Worm (Caenorhabditis elegans) whole organism, young adult: ENCODE results near the gene sul-1.

Experiments used
- F37B4.10 ChIP-seq: fragments of 200-800 bp; sonication (Bioruptor generic); IDR thresholded peaks from 2 replicates; pipeline ENCODE4 v1.3.6; 2022; ENCODE audit warnings: missing genetic modification characterization, missing compliant biosample characterization
- F39B2.1 ChIP-seq: fragments of 200-800 bp; sonication (Bioruptor generic); IDR thresholded peaks from 2 replicates; pipeline ENCODE4 v1.3.6; 2022; ENCODE audit warnings: missing genetic modification reagents, missing genetic modification characterization, missing compliant biosample characterization
- F49E8.2 ChIP-seq: sonication (generic microtip); optimal IDR thresholded peaks from 3 replicates; lab custom pipeline; 2017; ENCODE audit warnings: missing genetic modification characterization, mild to moderate bottlenecking, missing compliant biosample characterization, antibody characterized with exemption, moderate library complexity; ENCODE audit not compliant: insufficient read depth
- F57C9.4 ChIP-seq: sonication (generic microtip); optimal IDR thresholded peaks from 2 replicates; lab custom pipeline; 2017; ENCODE audit warnings: mild to moderate bottlenecking, missing genetic modification characterization, missing compliant biosample characterization
- K11D2.4 ChIP-seq: fragments of 200-800 bp; sonication (Bioruptor generic); IDR thresholded peaks from 2 replicates; pipeline ENCODE4 v1.3.6; 2022; ENCODE audit warnings: missing genetic modification reagents, missing genetic modification characterization, missing compliant biosample characterization
- T07F8.4 ChIP-seq: sonication (generic microtip); optimal IDR thresholded peaks from 2 replicates; lab custom pipeline; 2016; ENCODE audit warnings: mild to moderate bottlenecking, missing genetic modification characterization, moderate library complexity, missing compliant biosample characterization
- Y79H2A.3 ChIP-seq: fragments of 200-800 bp; sonication (Bioruptor generic); conservative IDR thresholded peaks from 2 replicates; pipeline ENCODE4 v1.3.6; 2022; ENCODE audit warnings: missing genetic modification reagents, missing genetic modification characterization, missing compliant biosample characterization
- Y95B8A.8 ChIP-seq: fragments of 200-800 bp; sonication (Bioruptor generic); IDR thresholded peaks from 2 replicates; pipeline ENCODE4 v1.3.6; 2022; ENCODE audit warnings: missing genetic modification reagents, missing genetic modification characterization, missing compliant biosample characterization
- cebp-1 ChIP-seq, 2 experiments: fragments of 200-800 bp in 1 of 2; sonication (Bioruptor generic) in 1 of 2; sonication (generic microtip) in 1 of 2; IDR thresholded peaks in 1 of 2; optimal IDR thresholded peaks in 1 of 2; 2 replicates each; pipeline versions ENCODE4 v1.3.6 to Lab custom; 2017 to 2022; ENCODE audit warnings: missing compliant biosample characterization in 2 of 2, missing genetic modification characterization in 2 of 2, mild to moderate bottlenecking in 1 of 2, missing genetic modification reagents in 1 of 2, moderate library complexity in 1 of 2
- dox-1 ChIP-seq: fragments of 200-800 bp; sonication (Bioruptor generic); IDR thresholded peaks from 2 replicates; pipeline ENCODE4 v1.3.6; 2022; ENCODE audit warnings: missing genetic modification reagents, missing genetic modification characterization, missing compliant biosample characterization
- dpff-1 ChIP-seq: sonication (generic microtip); optimal IDR thresholded peaks from 2 replicates; lab custom pipeline; 2017; ENCODE audit warnings: mild to moderate bottlenecking, missing genetic modification characterization, missing compliant biosample characterization
- dpl-1 ChIP-seq: fragments of 150-350 bp; optimal IDR thresholded peaks from 2 replicates; lab custom pipeline; 2014; ENCODE audit warnings: missing biosample characterization, missing genetic modification reagents, missing genetic modification characterization
- efl-1 ChIP-seq: fragments of 150-350 bp; optimal IDR thresholded peaks from 2 replicates; lab custom pipeline; 2014; ENCODE audit warnings: missing biosample characterization, missing genetic modification reagents, missing genetic modification characterization
- egl-18 ChIP-seq: fragments of 200-800 bp; sonication (Bioruptor generic); IDR thresholded peaks from 2 replicates; pipeline ENCODE4 v1.3.6; 2022; ENCODE audit warnings: missing genetic modification reagents, missing genetic modification characterization, missing compliant biosample characterization
- ets-4 ChIP-seq: fragments of 200-800 bp; sonication (Bioruptor generic); optimal IDR thresholded peaks from 2 replicates; lab custom pipeline; 2018; ENCODE audit warnings: mild to moderate bottlenecking, missing genetic modification characterization, missing compliant biosample characterization
- hlh-12 ChIP-seq: sonication (generic microtip); optimal IDR thresholded peaks from 2 replicates; lab custom pipeline; 2016; ENCODE audit warnings: missing genetic modification characterization, missing compliant biosample characterization
- hsf-1 ChIP-seq: fragments of 200-800 bp; sonication (Bioruptor generic); IDR thresholded peaks from 2 replicates; pipeline ENCODE4 v1.3.6; 2022; ENCODE audit warnings: missing genetic modification reagents, missing genetic modification characterization, missing compliant biosample characterization
- lag-1 ChIP-seq: fragments of 200-800 bp; sonication (Bioruptor generic); IDR thresholded peaks from 2 replicates; pipeline ENCODE4 v1.3.6; 2022; ENCODE audit warnings: missing genetic modification reagents, missing genetic modification characterization, missing compliant biosample characterization
- lin-26 ChIP-seq: fragments of 200-800 bp; sonication (Bioruptor generic); IDR thresholded peaks from 2 replicates; pipeline ENCODE4 v1.3.6; 2022; ENCODE audit warnings: missing genetic modification reagents, missing genetic modification characterization, missing compliant biosample characterization
- lin-40 ChIP-seq: sonication (generic microtip); optimal IDR thresholded peaks from 2 replicates; lab custom pipeline; 2016; ENCODE audit warnings: missing genetic modification characterization, mild to moderate bottlenecking, missing compliant biosample characterization, missing genotype, missing genetic modification reagents
- lir-1 ChIP-seq: fragments of 200-800 bp; sonication (Bioruptor generic); conservative IDR thresholded peaks from 2 replicates; pipeline ENCODE4 v1.3.6; 2022; ENCODE audit warnings: missing genetic modification reagents, missing genetic modification characterization, missing compliant biosample characterization
- lsl-1 ChIP-seq: fragments of 200-800 bp; sonication (Bioruptor generic); optimal IDR thresholded peaks from 2 replicates; lab custom pipeline; 2018; ENCODE audit warnings: mild to moderate bottlenecking, missing genetic modification characterization, moderate library complexity, missing compliant biosample characterization
- madf-10 ChIP-seq: sonication (generic microtip); optimal IDR thresholded peaks from 2 replicates; lab custom pipeline; 2016; ENCODE audit warnings: mild to moderate bottlenecking, missing genetic modification characterization, missing compliant biosample characterization
- madf-6 ChIP-seq: fragments of 200-800 bp; sonication (Bioruptor generic); IDR thresholded peaks from 2 replicates; pipeline ENCODE4 v1.3.6; 2022; ENCODE audit warnings: missing genetic modification reagents, missing genetic modification characterization, missing compliant biosample characterization
- madf-8 ChIP-seq: fragments of 200-800 bp; sonication (Bioruptor generic); conservative IDR thresholded peaks from 2 replicates; pipeline ENCODE4 v1.3.6; 2022; ENCODE audit warnings: missing genetic modification reagents, missing genetic modification characterization, missing compliant biosample characterization
- mxl-1 ChIP-seq: sonication (generic microtip); optimal IDR thresholded peaks from 2 replicates; lab custom pipeline; 2016; ENCODE audit warnings: missing genetic modification characterization, missing compliant biosample characterization
- nhr-80 ChIP-seq: sonication (generic microtip); optimal IDR thresholded peaks from 2 replicates; lab custom pipeline; 2016; ENCODE audit warnings: missing genetic modification characterization, missing compliant biosample characterization
- pbrm-1 ChIP-seq: fragments of 200-800 bp; sonication (Bioruptor generic); IDR thresholded peaks from 2 replicates; pipeline ENCODE4 v1.3.6; 2022; ENCODE audit warnings: missing genetic modification reagents, missing genetic modification characterization, missing compliant biosample characterization
- rec-8 ChIP-seq, 2 experiments: sonication (generic microtip); optimal IDR thresholded peaks; 2 replicates each; lab custom pipeline; 2016; ENCODE audit warnings: mild to moderate bottlenecking in 2 of 2, missing genetic modification characterization in 2 of 2, missing genetic modification reagents in 2 of 2, missing genotype in 2 of 2, missing biosample characterization in 1 of 2, missing compliant biosample characterization in 1 of 2, moderate library complexity in 1 of 2
- repo-1 ChIP-seq: sonication (generic microtip); optimal IDR thresholded peaks from 2 replicates; lab custom pipeline; 2017; ENCODE audit warnings: mild to moderate bottlenecking, missing genetic modification characterization, missing compliant biosample characterization
- rpc-1 ChIP-seq, 2 experiments: fragments of 150-350 bp in 1 of 2; sonication (generic microtip) in 1 of 2; optimal IDR thresholded peaks; 2 replicates each; lab custom pipeline; 2014 to 2018; ENCODE audit warnings: missing biosample characterization in 1 of 2, missing genetic modification characterization in 1 of 2, missing genetic modification reagents in 1 of 2, missing genotype in 1 of 2
- sea-2 ChIP-seq: fragments of 200-800 bp; sonication (Bioruptor generic); IDR thresholded peaks from 2 replicates; pipeline ENCODE4 v1.3.6; 2022; ENCODE audit warnings: missing genetic modification characterization, missing compliant biosample characterization
- tbx-9 ChIP-seq: sonication (generic microtip); optimal IDR thresholded peaks from 2 replicates; lab custom pipeline; 2016; ENCODE audit warnings: borderline replicate concordance, missing genetic modification characterization, inconsistent platforms, missing compliant biosample characterization
- unc-62 ChIP-seq: fragments of 150-350 bp; optimal IDR thresholded peaks from 2 replicates; lab custom pipeline; 2014; ENCODE audit warnings: missing biosample characterization, missing genetic modification reagents, missing genetic modification characterization
- ztf-18 ChIP-seq: sonication (generic microtip); optimal IDR thresholded peaks from 2 replicates; lab custom pipeline; 2016; ENCODE audit warnings: missing genotype, mild to moderate bottlenecking, missing genetic modification characterization, missing compliant biosample characterization

sul-1 gene

ce11 chrX:3244402-3244801 is 26.3 kb downstream of the sul-1 start:
- TF ChIP-seq nhr-80 (peak; percentile 18), madf-10 (tag; lab: Kevin White, UChicago) (no peak)

DNA sequence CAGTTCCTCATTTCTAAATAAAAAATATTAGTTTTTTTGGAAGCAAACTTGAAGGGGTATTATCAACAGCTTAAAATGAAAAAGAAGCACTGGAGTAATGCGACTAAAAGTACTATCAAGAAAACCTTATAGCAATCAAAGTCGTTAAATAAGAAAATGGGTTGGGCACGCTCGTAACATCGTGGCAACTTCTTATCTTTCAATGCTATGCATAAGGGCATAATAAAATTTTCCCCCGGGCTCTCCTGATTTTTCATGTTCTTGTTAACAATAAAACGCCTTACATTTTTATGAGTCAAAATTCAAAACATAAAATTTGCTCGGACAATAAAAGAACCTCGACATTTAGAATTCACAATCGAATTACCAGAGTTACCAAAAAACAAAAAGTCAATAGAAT is 27.1 kb downstream of the sul-1 start, which contains the start of gene irg-7:
TSS of gene irg-7 (minus strand) at position 23 of the 400 bp plus-strand sequence.
- no peak for TF ChIP-seq madf-6
- TF ChIP-seq nhr-80: peak; percentile 21

- TF ChIP-seq Y79H2A.3 (no peak), lag-1 (no peak), F49E8.2 (tag; lab: Kevin White, UChicago) (no peak), rpc-1 (optimal IDR thresholded peaks at IDR 0.05; lab: Kevin White, UChicago) (no peak), rpc-1 (tag; optimal IDR thresholded peaks at IDR 0.05; lab: Kevin White, UChicago) (no peak), dox-1 (GFP tag; lab: Robert Waterston, UW) (0 out of 2 replicates have a peak, but pooled peaks have one; percentile 27), F39B2.1 (no peak), lsl-1 (GFP tag; lab: Kevin White, UChicago) (no peak), madf-8 (GFP tag; lab: Robert Waterston, UW) (no peak), rec-8 (tag; optimal IDR thresholded peaks at IDR 0.05; lab: Kevin White, UChicago) (no peak), lin-40 (tag; lab: Kevin White, UChicago) (no peak), lir-1 (no peak), F37B4.10 (GFP tag; lab: Robert Waterston, UW) (no peak), efl-1 (GFP tag; lab: Kevin White, UChicago) (no peak), madf-10 (tag; lab: Kevin White, UChicago) (no peak), pbrm-1 (GFP tag; lab: Robert Waterston, UW) (no peak), nhr-80 (peak; percentile 96), ztf-18 (no peak), repo-1 (tag; lab: Kevin White, UChicago) (peak; percentile 78), cebp-1 (GFP tag; IDR thresholded peaks at IDR 0.05; lab: Robert Waterston, UW) (no peak), cebp-1 (tag; optimal IDR thresholded peaks at IDR 0.05; lab: Kevin White, UChicago) (no peak), egl-18 (GFP tag; lab: Robert Waterston, UW) (no peak), F57C9.4 (no peak), ets-4 (peak; percentile 54), dpl-1 (GFP tag; lab: Kevin White, UChicago) (no peak), lin-26 (GFP tag; lab: Robert Waterston, UW) (no peak), Y95B8A.8 (GFP tag; lab: Robert Waterston, UW) (no peak), mxl-1 (tag; lab: Kevin White, UChicago) (no peak), T07F8.4 (no peak), unc-62 (GFP tag; lab: Kevin White, UChicago) (no peak)
Observed at ce11 chrX:3235358-3235816, 35.3 kb downstream of the sul-1 start, which contains the start of gene F28B4.3. Gene F28B4.3, minus strand, starts transcription at chrX:3235408.

DNA sequence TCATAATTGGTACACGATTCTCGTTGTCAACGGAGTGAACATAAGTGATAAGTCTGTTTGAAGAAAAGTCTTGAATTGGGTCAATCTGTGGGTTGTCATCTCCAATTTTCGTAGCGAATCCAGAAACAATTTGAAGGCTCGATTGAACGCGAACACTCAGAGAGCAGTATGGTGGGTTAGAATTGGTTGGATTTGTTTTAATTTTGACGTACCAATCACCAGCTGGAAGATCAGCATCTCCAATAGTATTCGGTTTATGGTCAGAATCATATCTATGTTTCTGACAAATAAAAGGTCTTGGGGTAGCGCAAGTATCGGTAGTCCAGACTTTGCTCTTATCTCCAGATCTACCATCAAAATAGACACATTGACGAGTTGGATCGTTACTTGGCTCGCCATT is 40.1 kb downstream of the sul-1 start:
- no peak for TF ChIP-seq hlh-12
- no peak for TF ChIP-seq dpff-1 (tag; lab: Kevin White, UChicago)
- no peak for TF ChIP-seq madf-6
- no peak for TF ChIP-seq sea-2 (GFP tag; lab: Robert Waterston, UW)
- no peak for TF ChIP-seq hsf-1
- TF ChIP-seq lir-1: no peak
- TF ChIP-seq T07F8.4: no peak
- no peak for TF ChIP-seq K11D2.4 (GFP tag; lab: Robert Waterston, UW)
- no peak for TF ChIP-seq tbx-9 (tag; lab: Kevin White, UChicago)
- TF ChIP-seq, all 124 proteins: peak for 0
